Fruit fly (Drosophila melanogaster): ENCODE results near the gene Vps13B.

The Vps13B gene

DNA sequence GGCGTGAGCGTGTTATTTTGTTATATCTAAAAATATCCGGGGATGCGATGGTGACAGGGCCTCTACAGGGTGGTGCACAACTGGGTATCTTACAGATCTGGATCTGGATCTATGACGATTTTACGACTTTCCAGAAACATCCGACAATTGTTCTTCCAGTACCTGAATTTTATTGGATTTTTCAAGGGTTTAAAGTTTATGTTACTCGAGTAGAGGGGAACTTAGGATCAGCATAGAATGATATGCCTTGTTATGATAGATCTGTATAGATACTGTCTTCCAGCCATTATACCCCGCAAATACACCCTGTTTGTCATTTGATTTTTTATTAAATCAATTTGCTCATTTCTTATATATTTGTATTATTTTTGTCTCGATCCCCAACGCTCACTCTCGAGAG lies 41.4 kb upstream of the Vps13B start (continued):
- peak; percentile 59 for TF ChIP-seq row (GFP tag; IDR thresholded peaks at IDR 0.05)
- TF ChIP-seq sd (tag; optimal IDR thresholded peaks at IDR 0.05), result no peak
- TF ChIP-seq Elba2 (GFP tag; optimal IDR thresholded peaks at IDR 0.05), result no peak
- TF ChIP-seq scrt (GFP tag; optimal IDR thresholded peaks at IDR 0.05), result peak; percentile 49
- TF ChIP-seq Vsx1 (GFP tag; optimal IDR thresholded peaks at IDR 0.05), result peak; percentile 19
- no peak for TF ChIP-seq fd102C (GFP tag; optimal IDR thresholded peaks at IDR 0.05)
- 0 out of 2 replicates have a peak, but pooled peaks have one; percentile 22 for TF ChIP-seq Oaz (GFP tag; IDR thresholded peaks at IDR 0.05)
- TF ChIP-seq CG12659 (GFP tag; optimal IDR thresholded peaks at IDR 0.05), result peak; percentile 55
- TF ChIP-seq ewg (GFP tag; optimal IDR thresholded peaks at IDR 0.05), result no peak
- no peak for TF ChIP-seq CG34224 (GFP tag; IDR thresholded peaks at IDR 0.05; ENCODE audit: partially characterized antibody)
- TF ChIP-seq tx (GFP tag; optimal IDR thresholded peaks at IDR 0.05), result no peak
- no peak for TF ChIP-seq Kr (GFP tag; optimal IDR thresholded peaks at IDR 0.05)
- TF ChIP-seq Hand (GFP tag; optimal IDR thresholded peaks at IDR 0.05), result no peak
- no peak for TF ChIP-seq psq (GFP tag; optimal IDR thresholded peaks at IDR 0.05)
- peak; percentile 18 for TF ChIP-seq CG8281 (tag; optimal IDR thresholded peaks at IDR 0.05)
- no peak for TF ChIP-seq CG7745 (tag; optimal IDR thresholded peaks at IDR 0.05)
- peak; percentile 48 for TF ChIP-seq CG6254 (GFP tag; optimal IDR thresholded peaks at IDR 0.05)
- TF ChIP-seq knrl (GFP tag; IDR thresholded peaks at IDR 0.05; ENCODE audit: partially characterized antibody), result no peak
- TF ChIP-seq chif (GFP tag; optimal IDR thresholded peaks at IDR 0.05), result peak in 1 of 2 experiments; percentile 9
- TF ChIP-seq Dll (GFP tag; IDR thresholded peaks at IDR 0.05; ENCODE audit: partially characterized antibody), result no peak
- peak; percentile 32; the same call in 1 of the 2 replicates for TF ChIP-seq Taf1 (GFP tag; IDR thresholded peaks at IDR 0.05)
- peak; percentile 32 for TF ChIP-seq Myb (GFP tag; optimal IDR thresholded peaks at IDR 0.05)
- no peak for TF ChIP-seq lbe (GFP tag; optimal IDR thresholded peaks at IDR 0.05)
- peak; percentile 41 for TF ChIP-seq HLH54F (GFP tag; optimal IDR thresholded peaks at IDR 0.05)
- peak; percentile 73 for TF ChIP-seq slbo (GFP tag; IDR thresholded peaks at IDR 0.05)
- TF ChIP-seq Eip74EF (GFP tag; optimal IDR thresholded peaks at IDR 0.05), result peak in 1 of 2 experiments; percentile 51
- TF ChIP-seq Lim3 (GFP tag; IDR thresholded peaks at IDR 0.05), result no peak
- no peak for TF ChIP-seq Optix (GFP tag; IDR thresholded peaks at IDR 0.05)
- no peak for TF ChIP-seq Mes4 (GFP tag; optimal IDR thresholded peaks at IDR 0.05)
- no peak for TF ChIP-seq sima (GFP tag; optimal IDR thresholded peaks at IDR 0.05)
- TF ChIP-seq CG8359 (GFP tag; optimal IDR thresholded peaks at IDR 0.05; ENCODE audit: borderline replicate concordance), result no peak
- no peak for TF ChIP-seq CG2202 (tag; optimal IDR thresholded peaks at IDR 0.05)
- no peak for TF ChIP-seq ken (GFP tag; IDR thresholded peaks at IDR 0.05)
- TF ChIP-seq dpn (GFP tag; optimal IDR thresholded peaks at IDR 0.05), result peak; percentile 60 to 64
- TF ChIP-seq Hmr (GFP tag; optimal IDR thresholded peaks at IDR 0.05), result peak; percentile 67
- TF ChIP-seq Fer1 (GFP tag; optimal IDR thresholded peaks at IDR 0.05), result peak; percentile 66
- TF ChIP-seq Nf-YA (GFP tag; IDR thresholded peaks at IDR 0.05), result no peak
- TF ChIP-seq amos (GFP tag; IDR thresholded peaks at IDR 0.05; ENCODE audit: partially characterized antibody), result no peak
- peak; percentile 58 for TF ChIP-seq Fer3 (tag; optimal IDR thresholded peaks at IDR 0.05)
- TF ChIP-seq ci (GFP tag; IDR thresholded peaks at IDR 0.05), result 0 out of 3 replicates have a peak, but pooled peaks have one; percentile 39
- peak; percentile 24 for TF ChIP-seq slou (GFP tag; optimal IDR thresholded peaks at IDR 0.05)
- TF ChIP-seq CG13424 (tag; optimal IDR thresholded peaks at IDR 0.05), result peak; percentile 80
- TF ChIP-seq p53 (GFP tag; optimal IDR thresholded peaks at IDR 0.05), result no peak
- no peak for TF ChIP-seq CG4707 (GFP tag; optimal IDR thresholded peaks at IDR 0.05)
- TF ChIP-seq CG1233 (GFP tag; optimal IDR thresholded peaks at IDR 0.05), result no peak
- TF ChIP-seq CG11085 (GFP tag; IDR thresholded peaks at IDR 0.05), result no peak
- no peak for TF ChIP-seq crp (GFP tag; optimal IDR thresholded peaks at IDR 0.05)
- TF ChIP-seq CG15073 (GFP tag; optimal IDR thresholded peaks at IDR 0.05), result no peak
- TF ChIP-seq CG14860 (GFP tag; IDR thresholded peaks at IDR 0.05; ENCODE audit: partially characterized antibody), result no peak
- TF ChIP-seq lmd (GFP tag; IDR thresholded peaks at IDR 0.05), result peak; percentile 81

All from whole organism, embryonic.